Worm (Caenorhabditis elegans) whole organism, L1 larva: ENCODE data around the gene F49C12.3.

Experiments
- ceh-82 ChIP-seq, 3 experiments: fragments of 150-350 bp in 1 of 3; sonication (generic microtip) in 2 of 3; optimal IDR thresholded peaks; 2 replicates each; lab custom pipeline; 2014 to 2017; ENCODE audit warnings: missing biosample characterization in 3 of 3, missing genetic modification characterization in 3 of 3
- ceh-88 ChIP-seq: fragments of 200-800 bp; sonication (Bioruptor generic); IDR thresholded peaks from 2 replicates; pipeline ENCODE4 v1.3.6; 2022; ENCODE audit warnings: missing genetic modification characterization, missing compliant biosample characterization
- dpl-1 ChIP-seq, 3 experiments: fragments of 150-350 bp in 2 of 3; sonication (generic microtip) in 1 of 3; optimal IDR thresholded peaks; 2 replicates each; lab custom pipeline; 2014 to 2017; ENCODE audit warnings: missing biosample characterization in 3 of 3, missing genetic modification characterization in 3 of 3, missing genetic modification reagents in 3 of 3
- lsy-2 ChIP-seq, 2 experiments: fragments of 150-350 bp; optimal IDR thresholded peaks; 2 replicates each; lab custom pipeline; 2014; ENCODE audit warnings: missing biosample characterization in 2 of 2, missing genetic modification characterization in 2 of 2
- nhr-237 ChIP-seq: fragments of 150-350 bp; optimal IDR thresholded peaks from 2 replicates; lab custom pipeline; 2014; ENCODE audit warnings: missing biosample characterization, missing genetic modification characterization
- skn-1 ChIP-seq: fragments of 150-350 bp; optimal IDR thresholded peaks from 2 replicates; lab custom pipeline; 2014; ENCODE audit warnings: missing biosample characterization, missing genetic modification characterization
- sup-37 ChIP-seq: fragments of 200-800 bp; sonication (Bioruptor generic); optimal IDR thresholded peaks from 2 replicates; lab custom pipeline; 2018; ENCODE audit warnings: mild to moderate bottlenecking, missing genetic modification characterization, missing compliant biosample characterization

DNA sequence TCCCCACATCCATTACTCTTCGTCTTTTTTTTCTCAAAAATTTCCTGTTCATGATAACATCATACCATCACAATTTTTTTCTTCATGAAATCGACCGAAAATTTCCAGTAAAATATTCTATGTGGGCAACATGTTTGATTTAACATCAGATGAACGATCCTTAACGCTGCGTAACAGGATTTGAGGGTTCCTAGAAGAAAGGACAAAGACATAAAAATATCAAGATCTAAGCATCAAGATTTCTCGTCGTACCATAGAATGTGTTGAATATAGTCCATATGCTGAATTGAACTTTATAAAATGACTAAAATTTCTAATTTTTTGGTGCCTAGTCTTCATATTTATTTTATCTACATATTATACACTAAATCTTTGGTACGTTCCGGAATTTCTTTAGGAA, at the start of gene F49C12.3:
- TF ChIP-seq nhr-237 (tag; lab: Kevin White, UChicago) (no peak), ceh-82 (tag; optimal IDR thresholded peaks at IDR 0.05; lab: Kevin White, UChicago) (no peak), ceh-88 (GFP tag; lab: Robert Waterston, UW) (no peak), sup-37 (GFP tag; lab: Kevin White, UChicago) (no peak), dpl-1 (GFP tag; optimal IDR thresholded peaks at IDR 0.05; lab: Kevin White, UChicago) (no peak), lsy-2 (tag; optimal IDR thresholded peaks at IDR 0.05; lab: Kevin White, UChicago) (no peak), skn-1 (tag; lab: Kevin White, UChicago) (no peak)
